Comparison of ENCODE assay signal across 5 worm cellular contexts in genomic region chrIII:8325574-8326513, ce11.
TF ChIP-seq lines count a peak whose summit lies in the region.

Gene ZC262.13 (plus strand): TSS chrIII:8326214.

TF ChIP-seq in whole organism, L1 larva, 84 proteins besides CTCF, POLR2A, EP300 and RAD21:
- TF ChIP-seq efl-1 (optimal IDR thresholded peaks at IDR 0.05; lab: Kevin White, UChicago): no peak
- peak in 1 of 2 experiments; percentile 70 for TF ChIP-seq efl-1 (GFP tag; optimal IDR thresholded peaks at IDR 0.05 in 1 of 2; lab: Kevin White, UChicago)
- TF ChIP-seq elt-2 (tag; optimal IDR thresholded peaks at IDR 0.05; lab: Kevin White, UChicago): peak; percentile 82
- TF ChIP-seq lin-35 (GFP tag; optimal IDR thresholded peaks at IDR 0.05; lab: Kevin White, UChicago): peak in 1 of 2 experiments; percentile 20
- no peak for TF ChIP-seq hlh-17 (GFP tag; optimal IDR thresholded peaks at IDR 0.05; lab: Kevin White, UChicago; ENCODE audit: borderline replicate concordance)

TF ChIP-seq in whole organism, L2 larva, 48 proteins besides CTCF, POLR2A, EP300 and RAD21:
- no peak for TF ChIP-seq skn-1 (tag; optimal IDR thresholded peaks at IDR 0.05; lab: Kevin White, UChicago)
- peak; percentile 36 for TF ChIP-seq fos-1 (tag; optimal IDR thresholded peaks at IDR 0.05; lab: Kevin White, UChicago)

TF ChIP-seq in whole organism, L3 larva, 47 proteins besides CTCF, POLR2A, EP300 and RAD21:
- TF ChIP-seq nhr-23 (tag; optimal IDR thresholded peaks at IDR 0.05; lab: Kevin White, UChicago): no peak
- TF ChIP-seq ZK546.5 (tag; optimal IDR thresholded peaks at IDR 0.05; lab: Kevin White, UChicago): no peak
- peak; percentile 70 for TF ChIP-seq pqm-1 (tag; optimal IDR thresholded peaks at IDR 0.05; lab: Kevin White, UChicago)
- no peak for TF ChIP-seq nhr-12 (tag; optimal IDR thresholded peaks at IDR 0.05; lab: Kevin White, UChicago)
- TF ChIP-seq ceh-28 (tag; optimal IDR thresholded peaks at IDR 0.05; lab: Kevin White, UChicago): peak; percentile 24
- TF ChIP-seq pha-4 (tag; optimal IDR thresholded peaks at IDR 0.05; lab: Kevin White, UChicago): peak; percentile 49
- TF ChIP-seq jun-1 (tag; optimal IDR thresholded peaks at IDR 0.05; lab: Kevin White, UChicago): peak; percentile 38
- peak; percentile 91 for TF ChIP-seq elt-2 (tag; optimal IDR thresholded peaks at IDR 0.05; lab: Kevin White, UChicago)
- no peak for TF ChIP-seq nfya-1 (tag; optimal IDR thresholded peaks at IDR 0.05; lab: Kevin White, UChicago; ENCODE audit: insufficient read depth)
TF ChIP-seq in whole organism, L3 larva: peak in this region for 5.

TF ChIP-seq in whole organism, L4 larva, 104 proteins besides CTCF, POLR2A, EP300 and RAD21:
- TF ChIP-seq jun-1 (tag; optimal IDR thresholded peaks at IDR 0.05; lab: Kevin White, UChicago): peak; percentile 2
- TF ChIP-seq daf-16 (GFP tag; optimal IDR thresholded peaks at IDR 0.05; lab: Kevin White, UChicago): no peak
- TF ChIP-seq daf-16 (tag; optimal IDR thresholded peaks at IDR 0.05; lab: Kevin White, UChicago): peak; percentile 49
- peak; percentile 55 for TF ChIP-seq hlh-11 (tag; optimal IDR thresholded peaks at IDR 0.05; lab: Kevin White, UChicago)
- no peak for TF ChIP-seq D1046.2 (GFP tag; IDR thresholded peaks at IDR 0.05; lab: Robert Waterston, UW)
- TF ChIP-seq dmd-6 (GFP tag; IDR thresholded peaks at IDR 0.05; lab: Robert Waterston, UW): peak; percentile 74
- peak; percentile 11 for TF ChIP-seq mes-2 (tag; optimal IDR thresholded peaks at IDR 0.05; lab: Kevin White, UChicago; ENCODE audit: poor library complexity, severe bottlenecking)
- TF ChIP-seq Y75B8A.6 (GFP tag; IDR thresholded peaks at IDR 0.05; lab: Robert Waterston, UW): no peak
- TF ChIP-seq ceh-44 (GFP tag; IDR thresholded peaks at IDR 0.05; lab: Robert Waterston, UW): no peak
- peak; percentile 25; the same call in 1 of the 2 replicates for TF ChIP-seq T26A8.4 (GFP tag; IDR thresholded peaks at IDR 0.05; lab: Robert Waterston, UW)
- no peak for TF ChIP-seq nhr-41 (GFP tag; IDR thresholded peaks at IDR 0.05; lab: Robert Waterston, UW)
- peak; percentile 12; the same call in 1 of the 2 replicates for TF ChIP-seq pha-4 (GFP tag; IDR thresholded peaks at IDR 0.05; lab: Robert Waterston, UW)
- no peak for TF ChIP-seq pha-4 (tag; optimal IDR thresholded peaks at IDR 0.05; lab: Kevin White, UChicago)
- peak; percentile 2 for TF ChIP-seq nhr-48 (tag; optimal IDR thresholded peaks at IDR 0.05; lab: Kevin White, UChicago)
- no peak for TF ChIP-seq skn-1 (tag; optimal IDR thresholded peaks at IDR 0.05; lab: Kevin White, UChicago)
- TF ChIP-seq mep-1 (tag; optimal IDR thresholded peaks at IDR 0.05; lab: Kevin White, UChicago): no peak
- peak; percentile 37 for TF ChIP-seq hlh-30 (tag; optimal IDR thresholded peaks at IDR 0.05; lab: Kevin White, UChicago; ENCODE audit: insufficient read depth)
- TF ChIP-seq lin-15B (tag; optimal IDR thresholded peaks at IDR 0.05; lab: Kevin White, UChicago): no peak
- peak; percentile 12; the same call in 1 of the 2 replicates for TF ChIP-seq php-3 (GFP tag; IDR thresholded peaks at IDR 0.05; lab: Robert Waterston, UW)
- 0 out of 2 replicates have a peak, but pooled peaks have one; percentile 58 for TF ChIP-seq zfp-3 (GFP tag; conservative IDR thresholded peaks at IDR 0.05; lab: Robert Waterston, UW)
- peak in 1 of 2 experiments; percentile 51 for TF ChIP-seq lsy-2 (tag; optimal IDR thresholded peaks at IDR 0.05; lab: Kevin White, UChicago)
- TF ChIP-seq nhr-28 (tag; optimal IDR thresholded peaks at IDR 0.05; lab: Kevin White, UChicago): peak; percentile 17
- TF ChIP-seq lir-3 (tag; optimal IDR thresholded peaks at IDR 0.05; lab: Kevin White, UChicago): no peak
- TF ChIP-seq lim-7 (GFP tag; IDR thresholded peaks at IDR 0.05; lab: Robert Waterston, UW): no peak
- peak; percentile 13 for TF ChIP-seq aha-1 (tag; lab: Kevin White, UChicago)
- peak; percentile 82 for TF ChIP-seq dve-1 (tag; optimal IDR thresholded peaks at IDR 0.05; lab: Kevin White, UChicago; ENCODE audit: insufficient read depth)

TF ChIP-seq in whole organism, young adult, 124 proteins besides CTCF, POLR2A, EP300 and RAD21:
- peak; percentile 34; the same call in 1 of the 2 replicates for TF ChIP-seq B0336.3 (GFP tag; IDR thresholded peaks at IDR 0.05; lab: Robert Waterston, UW)
- peak in 1 of 3 experiments; percentile 11 for TF ChIP-seq lin-35 (GFP tag; optimal IDR thresholded peaks at IDR 0.05; lab: Kevin White, UChicago)
- TF ChIP-seq lin-54 (GFP tag; optimal IDR thresholded peaks at IDR 0.05; lab: Kevin White, UChicago): peak; percentile 6
- no peak for TF ChIP-seq F57A8.1 (GFP tag; optimal IDR thresholded peaks at IDR 0.05; lab: Kevin White, UChicago)
- peak; percentile 79 for TF ChIP-seq Y95B8A.8 (GFP tag; IDR thresholded peaks at IDR 0.05; lab: Robert Waterston, UW)
- TF ChIP-seq Y56A3A.18 (GFP tag; IDR thresholded peaks at IDR 0.05; lab: Robert Waterston, UW): 0 out of 2 replicates have a peak, but pooled peaks have one; percentile 43
- peak in 1 of 2 experiments; percentile 42 for TF ChIP-seq let-607 (tag; optimal IDR thresholded peaks at IDR 0.05; lab: Kevin White, UChicago)
- TF ChIP-seq Y53G8AR.9 (GFP tag; conservative IDR thresholded peaks at IDR 0.05; lab: Robert Waterston, UW): 0 out of 2 replicates have a peak, but pooled peaks have one; percentile 52
- TF ChIP-seq dox-1 (GFP tag; IDR thresholded peaks at IDR 0.05; lab: Robert Waterston, UW): peak; percentile 7; the same call in 1 of the 2 replicates
- 0 out of 2 replicates have a peak, but pooled peaks have one; percentile 17 for TF ChIP-seq egl-44 (GFP tag; IDR thresholded peaks at IDR 0.05; lab: Robert Waterston, UW)
- TF ChIP-seq Y79H2A.3 (GFP tag; conservative IDR thresholded peaks at IDR 0.05; lab: Robert Waterston, UW): peak; percentile 30; the same call in 1 of the 2 replicates
- no peak for TF ChIP-seq F22D6.2 (tag; optimal IDR thresholded peaks at IDR 0.05; lab: Kevin White, UChicago)
- TF ChIP-seq hmg-1.2 (GFP tag; IDR thresholded peaks at IDR 0.05; lab: Robert Waterston, UW): 0 out of 2 replicates have a peak, but pooled peaks have one; percentile 17
- TF ChIP-seq cebp-1 (GFP tag; IDR thresholded peaks at IDR 0.05; lab: Robert Waterston, UW): peak; percentile 60; the same call in 1 of the 2 replicates
- peak; percentile 80 for TF ChIP-seq cebp-1 (tag; optimal IDR thresholded peaks at IDR 0.05; lab: Kevin White, UChicago)
- TF ChIP-seq repo-1 (tag; optimal IDR thresholded peaks at IDR 0.05; lab: Kevin White, UChicago): no peak
- peak; percentile 73 for TF ChIP-seq nhr-80 (tag; optimal IDR thresholded peaks at IDR 0.05; lab: Kevin White, UChicago)
- TF ChIP-seq rcor-1 (GFP tag; IDR thresholded peaks at IDR 0.05; lab: Robert Waterston, UW): no peak
- no peak for TF ChIP-seq bed-2 (GFP tag; IDR thresholded peaks at IDR 0.05; lab: Robert Waterston, UW)
- TF ChIP-seq akir-1 (GFP tag; optimal IDR thresholded peaks at IDR 0.05; lab: Kevin White, UChicago): no peak
- TF ChIP-seq madf-10 (tag; optimal IDR thresholded peaks at IDR 0.05; lab: Kevin White, UChicago): peak; percentile 2
- peak; percentile 41 for TF ChIP-seq atf-7 (tag; optimal IDR thresholded peaks at IDR 0.05; lab: Kevin White, UChicago)
